Worm (Caenorhabditis elegans) whole organism, L1 larva: Measurements from ENCODE around the gene zipt-2.3.

Source experiments
- aha-1 ChIP-seq: fragments of 150-350 bp; optimal IDR thresholded peaks from 2 replicates; lab custom pipeline; 2014; ENCODE audit warnings: missing biosample characterization, missing genetic modification characterization
- ceh-82 ChIP-seq, 3 experiments: fragments of 150-350 bp in 1 of 3; sonication (generic microtip) in 2 of 3; optimal IDR thresholded peaks; 2 replicates each; lab custom pipeline; 2014 to 2017; ENCODE audit warnings: missing biosample characterization in 3 of 3, missing genetic modification characterization in 3 of 3
- fkh-10 ChIP-seq: sonication (generic microtip); optimal IDR thresholded peaks from 2 replicates; lab custom pipeline; 2017; ENCODE audit warnings: missing biosample characterization, missing genetic modification reagents, missing genetic modification characterization
- unc-86 ChIP-seq: sonication (generic microtip); optimal IDR thresholded peaks from 2 replicates; lab custom pipeline; 2016; ENCODE audit warnings: missing genetic modification characterization, missing compliant biosample characterization

- TF ChIP-seq unc-86 (tag; lab: Kevin White, UChicago) (no peak), fkh-10 (GFP tag; lab: Kevin White, UChicago) (no peak), aha-1 (tag; lab: Kevin White, UChicago) (no peak), ceh-82 (tag; optimal IDR thresholded peaks at IDR 0.05; lab: Kevin White, UChicago) (no peak)
These were observed 43.6 kb downstream of the zipt-2.3 start for ce11 chrII:13672057-13672456.
